Worm (Caenorhabditis elegans): ENCODE results near the gene chpf-2.

- TF ChIP-seq ceh-39 (tag; optimal IDR thresholded peaks at IDR 0.05) (no peak), pha-4 (tag; optimal IDR thresholded peaks at IDR 0.05) (no peak), hlh-1 (tag; optimal IDR thresholded peaks at IDR 0.05) (no peak), elt-3 (tag; optimal IDR thresholded peaks at IDR 0.05) (no peak), bed-3 (GFP tag; optimal IDR thresholded peaks at IDR 0.05) (no peak), nhr-237 (tag; optimal IDR thresholded peaks at IDR 0.05) (no peak), ztf-11 (tag; optimal IDR thresholded peaks at IDR 0.05) (no peak), lin-13 (tag; optimal IDR thresholded peaks at IDR 0.05) (no peak), unc-62 (GFP tag; optimal IDR thresholded peaks at IDR 0.05) (no peak), zip-8 (tag; optimal IDR thresholded peaks at IDR 0.05) (no peak), nhr-28 (tag; optimal IDR thresholded peaks at IDR 0.05) (no peak)
Measured at ce11 chrV:3028205-3028604, 11.0 kb downstream of the chpf-2 start, which contains the start of gene asp-7.

All from whole organism, mixed stage, embryonic.